Worm (Caenorhabditis elegans) whole organism, L4/young adult: Measurements from ENCODE around the gene F15D4.6.

ENCODE experiments used
- W03F9.2 ChIP-seq: fragments of 150-350 bp; optimal IDR thresholded peaks from 2 replicates; lab custom pipeline; 2014; ENCODE audit warnings: missing biosample characterization, missing genetic modification characterization
- dao-5 ChIP-seq: sonication (generic microtip); optimal IDR thresholded peaks from 2 replicates; lab custom pipeline; 2016; ENCODE audit warnings: missing genotype, missing genetic modification characterization, moderate library complexity, missing compliant biosample characterization
- him-1 ChIP-seq: sonication (generic microtip); optimal IDR thresholded peaks from 2 replicates; lab custom pipeline; 2016; ENCODE audit warnings: missing genotype, missing genetic modification reagents, missing genetic modification characterization, missing compliant biosample characterization

The F15D4.6 gene

DNA sequence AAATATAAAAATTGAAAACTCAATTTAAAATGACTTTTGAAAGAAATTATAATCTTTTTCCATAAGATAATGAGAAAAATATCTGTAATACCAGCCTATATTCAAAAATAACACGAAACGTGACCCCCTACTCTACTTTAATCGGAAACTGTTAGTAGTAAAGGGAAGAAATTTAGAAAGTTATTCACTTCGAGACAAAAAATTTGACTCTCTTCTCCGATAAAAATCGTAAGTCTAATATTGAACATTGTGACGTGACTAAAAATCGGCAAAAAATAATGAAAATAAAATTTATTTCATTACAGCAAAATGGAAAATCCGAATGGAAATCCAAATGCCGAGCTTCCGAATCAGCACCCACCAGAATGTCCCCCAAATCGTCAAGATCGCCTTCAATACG lies at the start of gene F15D4.6:
Gene F15D4.6 (plus strand): TSS at position 301 of the 400 bp plus-strand sequence.
- TF ChIP-seq W03F9.2 (tag; lab: Kevin White, UChicago) (no peak), dao-5 (tag; lab: Kevin White, UChicago) (no peak), him-1 (tag; lab: Kevin White, UChicago) (no peak)

DNA sequence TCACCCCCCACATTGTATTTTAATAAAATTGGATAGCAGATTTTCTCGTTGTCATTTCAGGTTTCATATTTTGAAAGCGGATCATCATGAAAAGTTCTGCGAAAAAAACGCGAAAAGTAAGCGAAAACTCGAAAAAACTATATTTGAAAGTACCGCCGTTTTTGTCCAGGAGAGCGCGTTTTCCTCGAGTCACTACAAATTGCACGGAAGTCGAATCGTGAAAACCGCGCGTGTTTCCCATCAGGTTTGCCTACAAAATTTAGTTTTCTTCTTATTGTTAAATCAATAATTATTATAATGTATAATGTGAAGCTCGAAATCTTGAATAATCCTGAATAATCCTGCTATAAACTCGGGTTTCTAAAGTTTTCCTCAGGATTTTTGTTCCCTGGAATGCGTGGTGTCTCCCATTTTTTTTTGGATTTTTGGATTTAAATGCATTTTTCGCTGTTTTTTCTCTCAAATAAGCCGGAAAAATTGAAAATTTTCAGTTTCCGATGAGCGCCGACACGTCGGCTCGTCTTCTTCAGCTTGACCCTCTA lies 49.2 kb upstream of the F15D4.6 start, which contains the start of gene btf-1:
Gene btf-1 (plus strand): TSS at position 492 of the 542 bp plus-strand sequence.
- peak; percentile 87 for TF ChIP-seq him-1 (tag; lab: Kevin White, UChicago)
- no peak for TF ChIP-seq dao-5 (tag; lab: Kevin White, UChicago)
- peak; percentile 53 for TF ChIP-seq W03F9.2 (tag; lab: Kevin White, UChicago)

DNA sequence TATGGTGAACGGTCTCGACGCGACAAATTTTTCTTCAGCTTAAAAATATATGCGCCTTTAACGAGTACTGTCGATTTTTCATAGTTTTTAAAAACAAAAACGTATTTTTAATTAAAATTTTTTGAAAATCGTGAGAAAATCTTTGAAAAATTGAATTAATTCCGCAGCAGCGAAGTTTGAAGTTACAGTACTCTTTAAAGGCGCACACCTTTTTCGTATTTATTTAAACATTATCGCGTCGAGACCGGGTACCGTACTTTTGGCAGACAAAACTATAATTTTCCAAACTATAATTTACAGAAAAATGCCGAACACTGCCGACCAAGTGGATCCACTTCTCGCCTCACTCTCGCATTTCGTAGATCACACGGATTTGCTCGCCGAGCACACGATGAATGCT lies 33.2 kb upstream of the F15D4.6 start, which contains the start of gene F15D4.2:
Gene F15D4.2 (plus strand): TSS at position 301 of the 400 bp plus-strand sequence.
- TF ChIP-seq him-1 (tag; lab: Kevin White, UChicago), result no peak
- no peak for TF ChIP-seq W03F9.2 (tag; lab: Kevin White, UChicago)
- TF ChIP-seq dao-5 (tag; lab: Kevin White, UChicago), result no peak

DNA sequence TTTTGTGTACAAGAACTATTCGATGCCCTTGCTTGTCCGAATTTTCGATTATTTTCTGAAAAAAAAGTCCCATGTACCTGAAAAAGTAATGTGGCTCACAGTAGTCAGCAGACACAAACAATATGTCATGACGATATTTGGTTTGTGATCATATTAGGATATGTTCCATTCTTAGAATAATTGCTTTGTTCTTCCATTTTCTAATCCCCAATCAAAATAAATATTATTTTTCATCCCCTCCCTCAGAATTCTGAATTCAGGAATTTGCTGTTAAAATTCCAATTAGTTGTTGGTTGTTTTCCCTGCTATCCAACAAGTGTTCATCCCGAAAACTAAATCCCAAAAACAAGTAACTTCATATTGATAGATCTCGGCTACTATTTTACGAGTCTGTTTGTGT lies 29.6 kb upstream of the F15D4.6 start:
- TF ChIP-seq W03F9.2 (tag; lab: Kevin White, UChicago) (no peak), dao-5 (tag; lab: Kevin White, UChicago) (no peak), him-1 (tag; lab: Kevin White, UChicago) (no peak)

DNA sequence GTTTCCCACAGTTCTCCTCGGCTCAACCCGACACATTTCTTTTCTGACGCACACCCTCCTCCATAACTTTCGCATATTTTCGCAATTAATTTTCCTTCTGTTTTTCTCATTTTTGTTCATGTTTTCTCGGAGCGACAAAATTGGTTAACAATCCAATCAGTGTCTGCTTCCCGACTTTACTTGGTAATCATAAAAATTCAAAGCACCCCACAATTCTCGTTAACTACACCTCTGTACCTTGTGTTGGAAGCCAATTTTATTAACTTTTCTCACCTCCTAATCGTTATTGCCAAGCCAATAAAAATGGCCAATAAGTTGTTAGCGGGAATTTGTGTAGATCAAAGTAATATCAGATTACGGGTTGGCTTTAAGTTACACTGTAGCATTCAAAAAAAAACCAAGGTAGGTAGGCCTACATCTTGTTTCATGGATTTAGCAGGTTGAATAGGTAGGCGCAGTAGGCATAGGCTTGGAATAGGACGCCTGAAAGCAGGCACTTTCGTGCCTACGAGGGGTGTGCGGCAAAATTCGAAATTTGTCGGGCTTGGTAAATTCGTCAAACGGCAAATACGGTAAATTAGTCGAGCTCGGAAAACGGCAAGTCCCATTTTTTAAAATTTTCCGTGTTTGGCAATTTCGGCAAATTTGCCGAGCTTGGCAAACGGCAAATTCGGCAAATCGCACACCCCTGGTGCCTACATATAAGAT lies 18.3 kb upstream of the F15D4.6 start:
- no peak for TF ChIP-seq W03F9.2 (tag; lab: Kevin White, UChicago)
- TF ChIP-seq him-1 (tag; lab: Kevin White, UChicago), result no peak
- no peak for TF ChIP-seq dao-5 (tag; lab: Kevin White, UChicago)

DNA sequence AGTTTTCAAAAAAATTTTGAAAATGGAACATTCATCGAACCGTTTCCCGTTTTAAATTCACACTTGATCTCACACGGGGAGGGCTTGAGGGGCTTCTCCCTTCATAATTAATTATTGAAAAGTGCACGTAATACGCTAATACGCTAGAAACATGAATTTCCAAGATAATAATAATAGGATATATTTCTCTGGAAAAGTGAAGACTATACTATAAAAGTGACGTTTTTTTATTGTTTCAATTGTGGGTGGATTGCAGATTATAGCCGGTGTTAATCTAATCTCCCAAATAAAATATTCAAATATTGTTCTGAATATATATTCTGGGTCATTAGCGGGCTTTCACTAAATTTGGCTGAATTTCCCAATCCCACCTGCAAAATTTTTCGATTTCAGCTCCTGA lies 15.3 kb upstream of the F15D4.6 start:
- TF ChIP-seq W03F9.2 (tag; lab: Kevin White, UChicago) (no peak), dao-5 (tag; lab: Kevin White, UChicago) (no peak), him-1 (tag; lab: Kevin White, UChicago) (no peak)

DNA sequence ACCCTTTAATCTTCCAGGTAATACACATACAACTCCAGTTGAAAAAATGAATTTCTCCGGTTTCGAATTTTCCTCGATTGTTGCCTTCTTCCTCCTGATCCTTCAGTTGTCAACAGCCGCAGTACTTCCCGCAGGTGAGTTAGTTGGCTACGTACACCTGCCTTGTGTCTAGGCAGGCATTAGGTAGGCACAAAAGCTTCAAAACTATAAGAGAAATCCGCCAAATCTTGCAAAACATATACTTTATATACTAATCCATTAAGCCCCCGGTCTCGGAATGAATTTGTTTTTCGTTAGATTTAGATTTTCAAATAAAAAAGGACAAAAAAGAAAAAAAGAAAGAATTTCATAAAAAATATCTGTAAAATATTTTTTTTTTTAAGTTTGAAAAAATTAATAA lies 13.7 kb upstream of the F15D4.6 start, which contains the start of gene flp-16:
Gene flp-16 (plus strand): TSS at position 18 of the 400 bp plus-strand sequence.
- TF ChIP-seq him-1 (tag; lab: Kevin White, UChicago) (no peak), W03F9.2 (tag; lab: Kevin White, UChicago) (no peak), dao-5 (tag; lab: Kevin White, UChicago) (no peak)

DNA sequence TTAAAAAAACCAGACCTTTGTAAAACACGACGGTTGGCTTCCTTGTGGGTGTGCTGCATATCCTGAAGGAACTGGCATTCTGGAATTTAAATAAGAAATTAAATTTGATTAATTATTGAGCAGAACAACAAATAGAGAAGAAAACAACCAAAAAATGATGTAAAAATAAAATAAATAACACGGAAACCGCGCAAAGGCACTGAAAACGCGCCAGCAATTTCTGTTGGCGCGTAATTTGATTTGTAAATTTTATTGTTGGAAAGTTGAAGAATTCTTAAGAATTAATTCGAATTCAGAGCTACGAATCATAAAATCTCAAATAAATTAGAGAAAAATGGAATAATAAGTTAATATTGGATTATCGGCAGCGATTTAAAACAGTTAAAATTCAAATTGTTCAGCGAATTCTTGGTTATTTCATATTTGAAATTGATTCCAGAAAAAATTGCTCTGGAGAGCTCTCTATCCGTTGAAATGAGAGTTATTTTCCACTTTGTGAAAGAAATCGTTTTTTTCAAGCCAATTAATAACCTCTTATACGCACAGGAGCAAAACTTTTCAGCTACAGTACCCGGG lies 11.1 kb upstream of the F15D4.6 start, which contains the start of gene romo-1:
Gene romo-1 (minus strand): TSS at position 79 of the 576 bp plus-strand sequence.
- TF ChIP-seq W03F9.2 (tag; lab: Kevin White, UChicago) (peak; percentile 84), him-1 (tag; lab: Kevin White, UChicago) (peak; percentile 3), dao-5 (tag; lab: Kevin White, UChicago) (no peak)

DNA sequence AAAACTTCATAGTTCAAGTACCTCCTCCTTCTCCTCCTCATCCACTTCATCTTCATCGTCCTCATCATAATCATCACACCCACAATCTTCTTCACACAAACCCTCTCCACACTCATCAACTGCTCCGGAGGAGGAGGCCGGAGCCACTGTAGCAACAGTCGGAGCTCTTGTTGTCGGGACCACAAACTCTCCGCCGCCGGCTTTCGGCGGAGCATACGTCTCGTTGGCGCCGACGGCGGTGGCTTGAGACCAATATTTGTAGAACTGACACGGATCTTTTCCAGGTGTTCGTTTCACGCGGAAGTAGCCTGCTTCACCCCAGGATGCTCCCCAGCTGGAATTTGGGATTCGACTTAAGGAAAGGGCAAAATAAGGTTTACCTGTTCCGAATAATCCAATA lies 9.4 kb upstream of the F15D4.6 start:
- no peak for TF ChIP-seq dao-5 (tag; lab: Kevin White, UChicago)
- no peak for TF ChIP-seq W03F9.2 (tag; lab: Kevin White, UChicago)
- TF ChIP-seq him-1 (tag; lab: Kevin White, UChicago), result no peak

DNA sequence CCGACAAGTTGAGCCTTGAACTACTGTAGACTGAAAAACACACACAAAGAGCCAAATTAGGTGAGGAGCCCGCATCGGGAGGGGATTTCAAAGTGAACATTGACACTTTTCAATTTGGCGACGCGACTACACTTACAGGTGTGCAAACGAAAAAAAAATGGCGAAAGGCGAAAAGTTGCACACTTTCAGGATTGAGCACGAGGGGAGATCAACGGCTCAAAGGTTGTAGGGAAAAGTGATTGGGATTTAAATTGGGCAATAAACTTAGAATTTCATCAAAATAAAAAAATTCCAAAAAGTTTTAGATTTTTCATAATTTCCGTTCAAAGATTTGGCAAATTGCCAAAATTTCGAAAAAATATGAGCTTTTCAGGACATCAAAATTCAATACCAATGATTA lies 6.0 kb upstream of the F15D4.6 start, which contains the start of gene F15D4.4:
Gene F15D4.4 (minus strand): TSS at position 101 of the 400 bp plus-strand sequence.
- TF ChIP-seq W03F9.2 (tag; lab: Kevin White, UChicago) (no peak), him-1 (tag; lab: Kevin White, UChicago) (no peak)

DNA sequence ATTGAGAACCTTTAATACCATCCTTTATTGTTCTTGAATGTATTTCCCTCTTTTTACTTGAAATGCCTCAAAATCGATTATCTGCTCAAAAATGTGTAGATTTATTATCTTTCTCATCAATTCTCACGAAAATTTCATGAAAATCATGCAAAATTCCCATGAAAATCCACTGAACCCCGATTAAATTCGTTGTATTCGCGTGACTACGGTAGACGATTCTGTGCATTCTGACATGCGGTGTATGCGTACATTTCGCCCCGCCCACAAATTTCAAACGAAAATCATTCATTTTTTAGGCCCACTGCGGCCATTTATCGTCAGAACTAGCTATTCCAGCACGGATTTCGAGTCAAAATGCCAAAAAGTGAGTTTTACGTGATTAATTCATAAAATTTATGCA lies 3.9 kb upstream of the F15D4.6 start, which contains the start of gene F15D4.5:
Gene F15D4.5 (plus strand): TSS at position 301 of the 400 bp plus-strand sequence.
- TF ChIP-seq W03F9.2 (tag; lab: Kevin White, UChicago), result no peak
- TF ChIP-seq dao-5 (tag; lab: Kevin White, UChicago), result no peak
- no peak for TF ChIP-seq him-1 (tag; lab: Kevin White, UChicago)

DNA sequence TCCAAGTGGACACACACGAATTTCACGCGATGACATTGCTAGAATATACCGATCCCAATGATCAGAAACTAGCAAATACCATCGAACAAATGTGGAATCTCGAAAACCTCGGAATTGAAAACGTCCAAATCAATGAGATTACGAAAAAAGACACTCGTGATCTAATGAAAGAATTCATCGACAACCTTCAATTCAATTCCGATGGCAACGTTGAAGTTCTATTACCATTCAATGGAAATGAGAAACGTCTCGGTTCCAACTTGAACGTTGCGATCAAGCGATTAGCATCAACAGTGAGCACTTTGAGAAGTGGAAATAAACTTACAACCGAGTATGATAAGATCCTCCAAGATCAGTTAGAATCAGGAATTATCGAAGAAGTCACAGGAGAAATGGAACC lies 6.3 kb downstream of the F15D4.6 start:
- TF ChIP-seq W03F9.2 (tag; lab: Kevin White, UChicago) (no peak), him-1 (tag; lab: Kevin White, UChicago) (no peak), dao-5 (tag; lab: Kevin White, UChicago) (no peak)

DNA sequence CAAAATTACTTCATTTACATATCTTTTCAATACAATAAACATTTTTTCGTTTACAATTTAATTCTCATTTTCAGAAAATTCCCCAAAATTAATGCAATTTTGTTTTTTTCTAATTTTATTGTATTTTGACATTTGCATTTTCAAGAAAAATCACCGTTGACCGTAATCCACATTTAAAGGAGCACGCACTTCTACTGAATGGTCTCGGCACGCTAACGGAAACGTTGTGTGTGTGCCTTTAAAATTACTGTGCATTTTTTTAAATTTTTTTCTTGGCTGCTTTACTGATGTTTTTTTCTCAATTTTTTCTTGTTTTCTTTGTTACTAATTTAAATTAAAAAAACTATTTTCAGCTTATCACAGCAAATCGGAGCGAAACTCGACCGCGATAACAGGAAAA lies 11.6 kb downstream of the F15D4.6 start:
- no peak for TF ChIP-seq W03F9.2 (tag; lab: Kevin White, UChicago)
- no peak for TF ChIP-seq him-1 (tag; lab: Kevin White, UChicago)
- no peak for TF ChIP-seq dao-5 (tag; lab: Kevin White, UChicago)
